Worm (Caenorhabditis elegans): ENCODE measurements around the gene F08F1.9.

Gene F08F1.9

ce11 chrX:8419252-8419651 is 8.6 kb upstream of the F08F1.9 start (continued):
- TF ChIP-seq attf-6 (GFP tag; IDR thresholded peaks at IDR 0.05) = no peak

- TF ChIP-seq zim-3 (tag; optimal IDR thresholded peaks at IDR 0.05) = no peak
- TF ChIP-seq egrh-3 (GFP tag; IDR thresholded peaks at IDR 0.05) = no peak
- no peak for TF ChIP-seq hsf-1 (GFP tag; IDR thresholded peaks at IDR 0.05)
- no peak for TF ChIP-seq repo-1 (tag; optimal IDR thresholded peaks at IDR 0.05)
- no peak for TF ChIP-seq ztf-6 (GFP tag; IDR thresholded peaks at IDR 0.05)
- TF ChIP-seq ztf-25 (GFP tag; IDR thresholded peaks at IDR 0.05) = no peak
- TF ChIP-seq dox-1 (GFP tag; IDR thresholded peaks at IDR 0.05) = no peak
- TF ChIP-seq F39B2.1 (GFP tag; IDR thresholded peaks at IDR 0.05) = no peak
- no peak for TF ChIP-seq unc-130 (GFP tag; optimal IDR thresholded peaks at IDR 0.05)
- TF ChIP-seq hmg-20 (GFP tag; IDR thresholded peaks at IDR 0.05) = no peak
- no peak for TF ChIP-seq F37B4.10 (GFP tag; IDR thresholded peaks at IDR 0.05)
- no peak for TF ChIP-seq F49E8.2 (tag; optimal IDR thresholded peaks at IDR 0.05; ENCODE audit: insufficient read depth)
Observed at ce11 chrX:8418382-8418781, 7.7 kb upstream of the F08F1.9 start, which contains the start of gene spp-13. Gene spp-13 (minus strand): TSS chrX:8418524.

- TF ChIP-seq nhr-120 (GFP tag; IDR thresholded peaks at IDR 0.05) (no peak), D2030.7 (GFP tag; IDR thresholded peaks at IDR 0.05) (peak; percentile 60), nhr-90 (tag; optimal IDR thresholded peaks at IDR 0.05) (peak; percentile 37), unc-130 (GFP tag; optimal IDR thresholded peaks at IDR 0.05) (no peak), snpc-4 (GFP tag; optimal IDR thresholded peaks at IDR 0.05) (no peak), snpc-4 (tag; optimal IDR thresholded peaks at IDR 0.05) (peak in 1 of 4 experiments; percentile 38), Y56A3A.18 (GFP tag; IDR thresholded peaks at IDR 0.05) (0 out of 2 replicates have a peak, but pooled peaks have one; percentile 35), dox-1 (GFP tag; IDR thresholded peaks at IDR 0.05) (no peak), egrh-3 (GFP tag; IDR thresholded peaks at IDR 0.05) (no peak), Y53G8AR.9 (GFP tag; conservative IDR thresholded peaks at IDR 0.05) (0 out of 2 replicates have a peak, but pooled peaks have one; percentile 38), B0261.1 (tag; optimal IDR thresholded peaks at IDR 0.05) (peak; percentile 65), him-1 (tag; optimal IDR thresholded peaks at IDR 0.05) (peak; percentile 28), lin-26 (GFP tag; IDR thresholded peaks at IDR 0.05) (peak; percentile 77), tbp1 (GFP tag; optimal IDR thresholded peaks at IDR 0.05) (peak; percentile 86), sdz-38 (tag; optimal IDR thresholded peaks at IDR 0.05) (no peak), dpff-1 (tag; optimal IDR thresholded peaks at IDR 0.05) (no peak), nfyb-1 (GFP tag; IDR thresholded peaks at IDR 0.05) (no peak), bed-2 (GFP tag; IDR thresholded peaks at IDR 0.05) (no peak), egl-18 (GFP tag; IDR thresholded peaks at IDR 0.05) (no peak), lsl-1 (GFP tag; optimal IDR thresholded peaks at IDR 0.05) (no peak), hmg-1.2 (GFP tag; IDR thresholded peaks at IDR 0.05) (peak; percentile 33; the same call in 1 of the 2 replicates), nhr-27 (tag; optimal IDR thresholded peaks at IDR 0.05) (no peak), F57A8.1 (GFP tag; optimal IDR thresholded peaks at IDR 0.05) (no peak), dpl-1 (GFP tag; optimal IDR thresholded peaks at IDR 0.05) (no peak), nfya-2 (GFP tag; IDR thresholded peaks at IDR 0.05) (no peak), rpc-1 (optimal IDR thresholded peaks at IDR 0.05) (peak; percentile 66), rpc-1 (tag; optimal IDR thresholded peaks at IDR 0.05) (peak; percentile 82), nhr-80 (tag; optimal IDR thresholded peaks at IDR 0.05) (no peak), hrde-1 (tag; optimal IDR thresholded peaks at IDR 0.05; ENCODE audit: borderline replicate concordance) (no peak), repo-1 (tag; optimal IDR thresholded peaks at IDR 0.05) (no peak), pbrm-1 (GFP tag; IDR thresholded peaks at IDR 0.05) (peak; percentile 67; the same call in 1 of the 2 replicates), die-1 (tag; optimal IDR thresholded peaks at IDR 0.05) (peak; percentile 35), snpc-1.3 (tag; optimal IDR thresholded peaks at IDR 0.05; ENCODE audit: insufficient read depth) (peak; percentile 17)
Observed at ce11 chrX:8417727-8418126, 7.1 kb upstream of the F08F1.9 start.
